Worm (Caenorhabditis elegans) whole organism, L3 larva: ENCODE data around the gene K08A2.2.

Source experiments
- R02D3.7 ChIP-seq: fragments of 150-350 bp; optimal IDR thresholded peaks from 2 replicates; lab custom pipeline; 2014; ENCODE audit warnings: missing biosample characterization, missing genetic modification characterization
- aly-2 ChIP-seq: fragments of 150-350 bp; optimal IDR thresholded peaks from 2 replicates; lab custom pipeline; 2014; ENCODE audit warnings: missing biosample characterization, missing genetic modification characterization
- ama-1 ChIP-seq: fragments of 150-350 bp; optimal IDR thresholded peaks from 2 replicates; lab custom pipeline; 2018
- ceh-28 ChIP-seq: fragments of 150-350 bp; optimal IDR thresholded peaks from 2 replicates; lab custom pipeline; 2014; ENCODE audit warnings: missing biosample characterization, missing genetic modification reagents, missing genetic modification characterization
- ceh-82 ChIP-seq: fragments of 150-350 bp; optimal IDR thresholded peaks from 2 replicates; lab custom pipeline; 2014; ENCODE audit warnings: missing biosample characterization, missing genetic modification characterization
- ceh-9 ChIP-seq: sonication (generic microtip); optimal IDR thresholded peaks from 2 replicates; lab custom pipeline; 2018; ENCODE audit warnings: missing biosample characterization, missing genetic modification characterization
- daf-12 ChIP-seq: fragments of 150-350 bp; optimal IDR thresholded peaks from 2 replicates; lab custom pipeline; 2014; ENCODE audit warnings: missing biosample characterization, missing genetic modification reagents, missing genetic modification characterization
- egl-5 ChIP-seq: fragments of 150-350 bp; optimal IDR thresholded peaks from 2 replicates; lab custom pipeline; 2017; ENCODE audit warnings: missing biosample characterization, missing genetic modification reagents, missing genetic modification characterization, inconsistent platforms
- elt-2 ChIP-seq: sonication (generic microtip); optimal IDR thresholded peaks from 2 replicates; lab custom pipeline; 2016; ENCODE audit warnings: missing genetic modification reagents, mild to moderate bottlenecking, missing genetic modification characterization, missing compliant biosample characterization
- elt-3 ChIP-seq, 3 experiments: fragments of 150-350 bp in 1 of 3; sonication (generic microtip) in 2 of 3; optimal IDR thresholded peaks; 2 replicates in 2 of 3; 4 replicates in 1 of 3; lab custom pipeline; 2014 to 2017; ENCODE audit warnings: missing biosample characterization in 3 of 3, missing genetic modification characterization in 3 of 3
- eor-1 ChIP-seq, 2 experiments: fragments of 150-350 bp; optimal IDR thresholded peaks; 2 replicates each; lab custom pipeline; 2014 to 2018; ENCODE audit warnings: missing biosample characterization in 2 of 2, missing genetic modification characterization in 2 of 2
- fkh-10 ChIP-seq: sonication (generic microtip); optimal IDR thresholded peaks from 2 replicates; lab custom pipeline; 2017; ENCODE audit warnings: missing biosample characterization, missing genetic modification reagents, missing genetic modification characterization
- fkh-2 ChIP-seq: fragments of 150-350 bp; optimal IDR thresholded peaks from 2 replicates; lab custom pipeline; 2014; ENCODE audit warnings: missing biosample characterization, missing genetic modification reagents, missing genetic modification characterization
- fos-1 ChIP-seq: fragments of 150-350 bp; optimal IDR thresholded peaks from 2 replicates; lab custom pipeline; 2014; ENCODE audit warnings: missing biosample characterization, missing genetic modification characterization
- lin-15B ChIP-seq: fragments of 150-350 bp; optimal IDR thresholded peaks from 2 replicates; lab custom pipeline; 2014; ENCODE audit warnings: missing biosample characterization, missing genetic modification characterization
- lin-39 ChIP-seq: fragments of 150-350 bp; optimal IDR thresholded peaks from 2 replicates; lab custom pipeline; 2018; ENCODE audit warnings: missing biosample characterization, missing genetic modification reagents, missing genetic modification characterization
- lsy-12 ChIP-seq: sonication (generic microtip); optimal IDR thresholded peaks from 2 replicates; lab custom pipeline; 2016; ENCODE audit warnings: mild to moderate bottlenecking, missing genetic modification characterization, missing compliant biosample characterization
- mdl-1 ChIP-seq: fragments of 150-350 bp; optimal IDR thresholded peaks from 2 replicates; lab custom pipeline; 2014; ENCODE audit warnings: missing biosample characterization, missing genetic modification characterization
- nfya-1 ChIP-seq: sonication (generic microtip); optimal IDR thresholded peaks from 2 replicates; lab custom pipeline; 2017; ENCODE audit warnings: missing genetic modification characterization, mild to moderate bottlenecking, missing compliant biosample characterization, antibody characterized with exemption, moderate library complexity; ENCODE audit not compliant: insufficient read depth
- nhr-11 ChIP-seq: fragments of 150-350 bp; optimal IDR thresholded peaks from 2 replicates; lab custom pipeline; 2014; ENCODE audit warnings: missing biosample characterization, missing genetic modification characterization
- nhr-12 ChIP-seq: fragments of 150-350 bp; optimal IDR thresholded peaks from 2 replicates; lab custom pipeline; 2014; ENCODE audit warnings: missing biosample characterization, missing genetic modification characterization
- nhr-23 ChIP-seq: fragments of 150-350 bp; optimal IDR thresholded peaks from 2 replicates; lab custom pipeline; 2014; ENCODE audit warnings: missing biosample characterization, missing genetic modification reagents, missing genetic modification characterization
- nhr-237 ChIP-seq: fragments of 150-350 bp; optimal IDR thresholded peaks from 2 replicates; lab custom pipeline; 2014; ENCODE audit warnings: missing biosample characterization, missing genetic modification characterization
- nhr-25 ChIP-seq: sonication (generic microtip); optimal IDR thresholded peaks from 2 replicates; lab custom pipeline; 2017; ENCODE audit warnings: missing biosample characterization, missing genetic modification characterization
- nhr-28 ChIP-seq: fragments of 150-350 bp; optimal IDR thresholded peaks from 2 replicates; lab custom pipeline; 2014; ENCODE audit warnings: missing biosample characterization, missing genetic modification characterization
- nhr-43 ChIP-seq: sonication (generic microtip); optimal IDR thresholded peaks from 2 replicates; lab custom pipeline; 2016; ENCODE audit warnings: mild to moderate bottlenecking, missing genetic modification characterization, missing compliant biosample characterization; ENCODE audit not compliant: poor library complexity, severe bottlenecking
- nhr-67 ChIP-seq: fragments of 150-350 bp; optimal IDR thresholded peaks from 2 replicates; lab custom pipeline; 2014; ENCODE audit warnings: missing biosample characterization, missing genetic modification characterization
- nhr-76 ChIP-seq: fragments of 150-350 bp; sonication (generic microtip); optimal IDR thresholded peaks from 5 replicates; lab custom pipeline; 2014; ENCODE audit warnings: missing biosample characterization, missing genetic modification characterization
- nhr-77 ChIP-seq: fragments of 150-350 bp; optimal IDR thresholded peaks from 2 replicates; lab custom pipeline; 2014; ENCODE audit warnings: missing biosample characterization, missing genetic modification characterization
- pqm-1 ChIP-seq: fragments of 150-350 bp; optimal IDR thresholded peaks from 2 replicates; lab custom pipeline; 2017; ENCODE audit warnings: missing biosample characterization, missing genetic modification characterization, inconsistent platforms
- sea-2 ChIP-seq: fragments of 150-350 bp; sonication (generic microtip); optimal IDR thresholded peaks from 4 replicates; lab custom pipeline; 2014; ENCODE audit warnings: missing biosample characterization, missing genetic modification reagents, missing genetic modification characterization
- skn-1 ChIP-seq: fragments of 150-350 bp; optimal IDR thresholded peaks from 2 replicates; lab custom pipeline; 2014; ENCODE audit warnings: missing biosample characterization, missing genetic modification characterization
- snpc-4 ChIP-seq: fragments of 150-350 bp; optimal IDR thresholded peaks from 2 replicates; lab custom pipeline; 2014; ENCODE audit warnings: missing biosample characterization, missing genetic modification characterization
- tbx-2 ChIP-seq: sonication (generic microtip); optimal IDR thresholded peaks from 2 replicates; lab custom pipeline; 2016; ENCODE audit warnings: mild to moderate bottlenecking, missing genetic modification characterization, missing compliant biosample characterization
- unc-39 ChIP-seq: sonication (generic microtip); optimal IDR thresholded peaks from 4 replicates; lab custom pipeline; 2017; ENCODE audit warnings: missing biosample characterization, missing genetic modification characterization
- ztf-11 ChIP-seq: fragments of 150-350 bp; optimal IDR thresholded peaks from 2 replicates; lab custom pipeline; 2014; ENCODE audit warnings: missing biosample characterization, missing genetic modification characterization
- ztf-4 ChIP-seq: fragments of 150-350 bp; optimal IDR thresholded peaks from 2 replicates; lab custom pipeline; 2014; ENCODE audit warnings: missing biosample characterization, missing genetic modification characterization

The K08A2.2 gene

DNA sequence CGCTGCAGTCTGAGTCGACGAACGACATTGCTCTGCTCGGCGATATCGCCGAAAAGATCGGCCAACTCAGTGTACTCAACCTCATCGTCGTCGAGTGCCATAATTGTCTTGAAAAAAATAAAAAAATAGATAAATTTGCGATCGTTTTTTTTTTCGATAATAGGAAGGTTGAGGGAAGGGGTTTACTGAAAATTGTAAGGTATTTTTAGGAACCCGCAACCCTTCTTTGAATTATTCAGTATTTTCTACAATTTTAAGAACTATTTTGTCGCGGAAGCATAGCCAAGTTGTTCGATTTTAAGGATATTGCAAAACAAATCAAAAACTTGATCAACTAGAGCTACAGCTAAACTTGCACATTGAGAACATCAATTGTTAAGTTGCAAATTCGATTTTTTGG is 20.7 kb downstream of the K08A2.2 start, which contains the start of gene C41H7.9:
TSS of gene C41H7.9 (minus strand) at position 101 of the 400 bp plus-strand sequence.
- TF ChIP-seq ztf-4 (no peak), snpc-4 (tag; lab: Kevin White, UChicago) (no peak), fos-1 (tag; lab: Kevin White, UChicago) (no peak), elt-3 (tag; optimal IDR thresholded peaks at IDR 0.05; lab: Kevin White, UChicago) (no peak), ceh-28 (tag; lab: Kevin White, UChicago) (no peak), R02D3.7 (tag; lab: Kevin White, UChicago) (no peak), nhr-76 (no peak), nhr-11 (tag; lab: Kevin White, UChicago) (no peak), ztf-11 (no peak), lin-39 (tag; lab: Kevin White, UChicago) (no peak), nhr-25 (tag; lab: Kevin White, UChicago) (no peak), aly-2 (tag; lab: Kevin White, UChicago) (no peak), lin-15B (tag; lab: Kevin White, UChicago) (no peak), mdl-1 (tag; lab: Kevin White, UChicago) (no peak), daf-12 (tag; lab: Kevin White, UChicago) (no peak), sea-2 (no peak), tbx-2 (tag; lab: Kevin White, UChicago) (no peak), fkh-10 (GFP tag; lab: Kevin White, UChicago) (no peak)
- TF ChIP-seq, all 47 proteins: peak for 0

DNA sequence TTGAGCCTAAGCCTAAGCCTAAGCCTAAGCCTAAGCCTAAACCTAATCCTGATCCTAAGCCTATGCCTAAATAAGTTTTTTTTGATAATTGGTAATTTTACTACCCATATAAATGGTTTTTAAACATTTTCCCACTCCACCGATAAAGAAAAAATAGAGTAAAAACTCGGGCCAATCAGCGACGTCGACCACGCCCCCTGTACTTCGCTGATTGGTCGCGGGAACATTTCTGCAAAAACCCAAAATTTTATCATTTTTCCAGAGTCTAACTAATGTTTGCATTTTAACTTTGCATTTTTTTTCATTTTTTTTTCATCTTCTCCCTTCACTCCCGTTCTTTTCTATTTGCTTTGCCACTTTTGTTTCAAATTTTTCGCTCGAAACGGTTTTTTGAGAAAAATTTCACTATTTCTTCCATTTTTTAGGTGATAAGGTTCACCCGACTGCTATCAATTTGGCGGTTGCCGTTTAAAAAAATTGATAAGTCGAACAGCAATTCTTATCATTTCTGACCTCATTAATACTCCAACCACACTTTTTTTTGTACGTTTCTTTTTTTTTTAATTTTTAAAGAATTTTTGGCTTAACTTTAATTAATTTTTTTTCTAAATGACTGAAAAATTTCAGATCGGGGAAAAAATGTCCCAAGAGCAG is 22.9 kb downstream of the K08A2.2 start, which contains the start of gene C41H7.2:
TSS of gene C41H7.2 (plus strand) at position 622 of the 654 bp plus-strand sequence.
- no peak for TF ChIP-seq egl-5
- no peak for TF ChIP-seq nhr-28 (tag; lab: Kevin White, UChicago)
- TF ChIP-seq eor-1 (tag; optimal IDR thresholded peaks at IDR 0.05; lab: Kevin White, UChicago) = no peak
- TF ChIP-seq nhr-12 (tag; lab: Kevin White, UChicago) = no peak
- TF ChIP-seq nhr-43 (tag; lab: Kevin White, UChicago) = no peak
- no peak for TF ChIP-seq skn-1 (tag; lab: Kevin White, UChicago)
- TF ChIP-seq nhr-77 (tag; lab: Kevin White, UChicago) = no peak
- TF ChIP-seq unc-39 = no peak
- no peak for TF ChIP-seq fkh-2 (tag; lab: Kevin White, UChicago)
- TF ChIP-seq elt-2 (tag; lab: Kevin White, UChicago) = peak; percentile 91
- TF ChIP-seq pqm-1 = peak; percentile 49
- TF ChIP-seq R02D3.7 (tag; lab: Kevin White, UChicago) = no peak
- TF ChIP-seq nfya-1 (tag; lab: Kevin White, UChicago) = peak; percentile 83
- no peak for TF ChIP-seq lin-39 (tag; lab: Kevin White, UChicago)
- TF ChIP-seq ceh-9 = no peak

DNA sequence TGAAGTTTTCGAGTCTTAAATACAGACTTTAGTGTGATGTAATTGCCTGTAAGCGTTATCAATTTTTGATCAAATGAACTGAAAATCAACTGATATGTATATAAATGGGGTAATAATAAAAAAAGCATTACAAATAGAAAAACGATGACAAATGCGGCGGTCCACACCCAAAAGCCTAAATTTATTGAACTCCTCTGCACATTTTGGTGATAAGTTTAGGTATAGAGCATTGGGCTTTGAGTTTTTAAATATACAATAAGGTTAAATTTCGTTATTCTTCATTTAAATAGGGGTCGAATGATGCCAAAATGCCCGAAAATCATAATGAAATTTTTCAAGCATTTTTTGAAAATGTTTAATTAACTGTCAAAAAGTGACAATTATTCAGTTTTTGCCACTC is 28.4 kb downstream of the K08A2.2 start, which contains the start of gene clec-3:
TSS of gene clec-3 (minus strand) at position 101 of the 400 bp plus-strand sequence.
- TF ChIP-seq fkh-2 (tag; lab: Kevin White, UChicago) = no peak
- no peak for TF ChIP-seq aly-2 (tag; lab: Kevin White, UChicago)
- no peak for TF ChIP-seq nhr-12 (tag; lab: Kevin White, UChicago)
- no peak for TF ChIP-seq R02D3.7 (tag; lab: Kevin White, UChicago)
- TF ChIP-seq eor-1 (tag; optimal IDR thresholded peaks at IDR 0.05; lab: Kevin White, UChicago) = no peak
- no peak for TF ChIP-seq nhr-25 (tag; lab: Kevin White, UChicago)
- no peak for TF ChIP-seq skn-1 (tag; lab: Kevin White, UChicago)
- no peak for TF ChIP-seq unc-39
- no peak for TF ChIP-seq elt-2 (tag; lab: Kevin White, UChicago)
- TF ChIP-seq nhr-67 (tag; lab: Kevin White, UChicago) = no peak
- TF ChIP-seq ama-1 (lab: Kevin White, UChicago) = no peak
- TF ChIP-seq nhr-23 (tag; lab: Kevin White, UChicago) = no peak
- no peak for TF ChIP-seq ceh-82 (tag; lab: Kevin White, UChicago)
- TF ChIP-seq nhr-237 (tag; lab: Kevin White, UChicago) = no peak
- TF ChIP-seq lsy-12 (tag; lab: Kevin White, UChicago) = no peak
